Fruit fly (Drosophila melanogaster) whole organism, wandering third instar larva: ENCODE measurements around the gene ttm50.
A peak's percentile ranks its signal among the peaks of the same experiment; 100 is the strongest.

ENCODE experiments used
- Abd-B ChIP-seq: fragments of >200 bp; optimal IDR thresholded peaks from 2 replicates; lab custom pipeline; 2017; ENCODE audit warnings: missing biosample characterization, missing genetic modification characterization
- CG32264 ChIP-seq: fragments of 200-800 bp; sonication (Bioruptor generic); optimal IDR thresholded peaks from 2 replicates; lab custom pipeline; 2016; ENCODE audit warnings: missing biosample characterization, missing genetic modification characterization
- CG9705 ChIP-seq: fragments of 200-800 bp; sonication (Bioruptor generic); optimal IDR thresholded peaks from 2 replicates; lab custom pipeline; 2018; ENCODE audit warnings: missing biosample characterization, mild to moderate bottlenecking, missing genetic modification characterization
- CrebA ChIP-seq: fragments of 200-800 bp; sonication (Bioruptor generic); optimal IDR thresholded peaks from 2 replicates; lab custom pipeline; 2016; ENCODE audit warnings: missing biosample characterization, mild to moderate bottlenecking, missing genetic modification characterization, borderline replicate concordance
- Dfd ChIP-seq: fragments of >200 bp; optimal IDR thresholded peaks from 2 replicates; lab custom pipeline; 2017; ENCODE audit warnings: missing biosample characterization, missing genetic modification characterization
- Dif ChIP-seq: fragments of 200-275, 200-300 bp; sonication (Bioruptor generic); optimal IDR thresholded peaks from 2 replicates; lab custom pipeline; 2018; ENCODE audit warnings: missing biosample characterization, missing genetic modification characterization; ENCODE audit not compliant: partially characterized antibody
- GATAd ChIP-seq: sonication (Bioruptor generic); optimal IDR thresholded peaks from 2 replicates; lab custom pipeline; 2016; ENCODE audit warnings: missing biosample characterization, missing genetic modification characterization
- Hnf4 ChIP-seq: fragments of 200-800 bp; sonication (Bioruptor generic); optimal IDR thresholded peaks from 2 replicates; lab custom pipeline; 2016; ENCODE audit warnings: missing biosample characterization, mild to moderate bottlenecking, missing genetic modification characterization
- Jra ChIP-seq: sonication (Bioruptor generic); optimal IDR thresholded peaks from 2 replicates; lab custom pipeline; 2016; ENCODE audit warnings: missing biosample characterization, missing genetic modification characterization
- Mio ChIP-seq: sonication (Bioruptor generic); optimal IDR thresholded peaks from 2 replicates; lab custom pipeline; 2016; ENCODE audit warnings: missing biosample characterization, missing genetic modification characterization
- Myc ChIP-seq: fragments of >200 bp; optimal IDR thresholded peaks from 2 replicates; lab custom pipeline; 2017
- N ChIP-seq: fragments of >200 bp; optimal IDR thresholded peaks from 2 replicates; lab custom pipeline; 2018; ENCODE audit warnings: missing biosample characterization, missing external identifiers, missing genetic modification characterization
- OdsH ChIP-seq: fragments of 200-800 bp; sonication (Bioruptor generic); optimal IDR thresholded peaks from 2 replicates; lab custom pipeline; 2016; ENCODE audit warnings: missing biosample characterization, mild to moderate bottlenecking, missing genetic modification characterization
- Rel ChIP-seq, 2 experiments: fragments of 200-800 bp; sonication (Bioruptor generic) in 1 of 2; optimal IDR thresholded peaks; 2 replicates in 1 of 2; 3 replicates in 1 of 2; lab custom pipeline; 2016 to 2019; ENCODE audit warnings: mild to moderate bottlenecking in 2 of 2, missing biosample characterization in 2 of 2, missing genetic modification characterization in 2 of 2, moderate library complexity in 1 of 2
- Sp1 ChIP-seq: fragments of 200-800 bp; sonication (Bioruptor generic); optimal IDR thresholded peaks from 3 replicates; lab custom pipeline; 2019; ENCODE audit warnings: missing biosample characterization, mild to moderate bottlenecking, missing genetic modification characterization, moderate library complexity
- Vsx2 ChIP-seq: fragments of 200-300, 225-300 bp; sonication (Bioruptor generic); optimal IDR thresholded peaks from 2 replicates; lab custom pipeline; 2018; ENCODE audit warnings: missing biosample characterization, missing genetic modification characterization; ENCODE audit not compliant: partially characterized antibody
- brk ChIP-seq: fragments of 200-800 bp; sonication (Bioruptor generic); optimal IDR thresholded peaks from 2 replicates; lab custom pipeline; 2016; ENCODE audit warnings: missing biosample characterization, mild to moderate bottlenecking, missing genetic modification characterization
- dl ChIP-seq, 2 experiments: fragments of 175-275, 200-275 bp in 1 of 2; fragments of 200-275 bp in 1 of 2; sonication (Bioruptor generic); optimal IDR thresholded peaks; lab custom pipeline; 2018; ENCODE audit warnings: mild to moderate bottlenecking in 2 of 2, missing biosample characterization in 2 of 2, missing genetic modification characterization in 2 of 2, moderate library complexity in 2 of 2; ENCODE audit not compliant: partially characterized antibody in 2 of 2, insufficient read depth in 1 of 2
- dmrt93B ChIP-seq: fragments of 200-800 bp; sonication (Bioruptor generic); optimal IDR thresholded peaks from 2 replicates; lab custom pipeline; 2018; ENCODE audit warnings: missing biosample characterization, mild to moderate bottlenecking, missing genetic modification characterization
- ey ChIP-seq: fragments of 200-800 bp; sonication (Bioruptor generic); optimal IDR thresholded peaks from 2 replicates; lab custom pipeline; 2016; ENCODE audit warnings: missing biosample characterization, missing genetic modification characterization
- foxo ChIP-seq, 2 experiments: fragments of 200-800 bp; sonication (Bioruptor generic); optimal IDR thresholded peaks; 2 replicates in 1 of 2; 3 replicates in 1 of 2; lab custom pipeline; 2016 to 2017; ENCODE audit warnings: missing biosample characterization in 2 of 2, missing genetic modification characterization in 2 of 2
- fru ChIP-seq: fragments of 200-800 bp; sonication (Bioruptor generic); optimal IDR thresholded peaks from 3 replicates; lab custom pipeline; 2016; ENCODE audit warnings: missing biosample characterization, mild to moderate bottlenecking, missing genetic modification characterization
- h ChIP-seq: fragments of 200-800 bp; sonication (Bioruptor generic); optimal IDR thresholded peaks from 3 replicates; lab custom pipeline; 2016; ENCODE audit warnings: missing biosample characterization, mild to moderate bottlenecking, missing genetic modification characterization
- jim ChIP-seq: fragments of 175-275, 200-325 bp; sonication (Bioruptor generic); optimal IDR thresholded peaks from 2 replicates; lab custom pipeline; 2016; ENCODE audit warnings: missing biosample characterization, mild to moderate bottlenecking, missing genetic modification characterization
- lola ChIP-seq: fragments of >200 bp; optimal IDR thresholded peaks from 2 replicates; lab custom pipeline; 2017; ENCODE audit warnings: missing biosample characterization, missing genetic modification characterization
- pan ChIP-seq: fragments of >200 bp; optimal IDR thresholded peaks from 2 replicates; lab custom pipeline; 2017
- psq ChIP-seq: fragments of 200-800 bp; sonication (Bioruptor generic); optimal IDR thresholded peaks from 3 replicates; lab custom pipeline; 2017; ENCODE audit warnings: missing biosample characterization, mild to moderate bottlenecking, missing genetic modification characterization, moderate library complexity
- rgr ChIP-seq: fragments of 200-800 bp; sonication (Bioruptor generic); optimal IDR thresholded peaks from 3 replicates; lab custom pipeline; 2016; ENCODE audit warnings: missing biosample characterization, mild to moderate bottlenecking, missing genetic modification characterization
- sage ChIP-seq: fragments of 200-800 bp; sonication (Bioruptor generic); optimal IDR thresholded peaks from 2 replicates; lab custom pipeline; 2016; ENCODE audit warnings: missing biosample characterization, mild to moderate bottlenecking, missing genetic modification characterization
- sv ChIP-seq: fragments of 200-800 bp; sonication (Bioruptor generic); optimal IDR thresholded peaks from 3 replicates; lab custom pipeline; 2016; ENCODE audit warnings: missing biosample characterization, missing genetic modification characterization
- tai ChIP-seq: sonication (Bioruptor generic); optimal IDR thresholded peaks from 2 replicates; lab custom pipeline; 2016; ENCODE audit warnings: missing biosample characterization, missing genetic modification characterization
- woc ChIP-seq: sonication (Bioruptor generic); optimal IDR thresholded peaks from 2 replicates; lab custom pipeline; 2016; ENCODE audit warnings: missing biosample characterization, mild to moderate bottlenecking, missing genetic modification characterization

ttm50 gene

DNA sequence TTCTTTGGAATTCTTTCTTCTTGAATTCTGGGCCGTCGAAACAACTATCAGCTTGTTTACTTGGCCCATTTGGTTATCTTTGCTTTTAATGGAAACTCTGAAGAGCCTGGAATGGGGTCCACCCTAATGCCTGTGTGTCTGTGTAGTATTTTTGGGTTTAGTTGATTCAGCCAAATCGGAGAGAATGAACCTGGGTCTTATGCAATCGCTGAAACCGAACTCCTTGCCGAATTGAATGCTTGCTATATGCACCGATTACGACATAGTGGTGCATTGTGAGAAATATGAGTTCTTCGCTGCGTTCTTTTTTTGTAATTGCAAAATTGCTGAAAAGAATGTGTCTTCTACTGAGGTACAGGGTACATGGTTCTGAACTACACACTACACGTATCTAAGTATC lies 45.1 kb downstream of the ttm50 start:
- no peak for TF ChIP-seq Dif (GFP tag; lab: Kevin White, UChicago)
- TF ChIP-seq brk (GFP tag; lab: Kevin White, UChicago), result no peak
- TF ChIP-seq CrebA, result no peak
- no peak for TF ChIP-seq GATAd (GFP tag; lab: Kevin White, UChicago)
- no peak for TF ChIP-seq tai
- TF ChIP-seq CG32264 (GFP tag; lab: Kevin White, UChicago), result no peak
- TF ChIP-seq, all 38 proteins: peak for 0

DNA sequence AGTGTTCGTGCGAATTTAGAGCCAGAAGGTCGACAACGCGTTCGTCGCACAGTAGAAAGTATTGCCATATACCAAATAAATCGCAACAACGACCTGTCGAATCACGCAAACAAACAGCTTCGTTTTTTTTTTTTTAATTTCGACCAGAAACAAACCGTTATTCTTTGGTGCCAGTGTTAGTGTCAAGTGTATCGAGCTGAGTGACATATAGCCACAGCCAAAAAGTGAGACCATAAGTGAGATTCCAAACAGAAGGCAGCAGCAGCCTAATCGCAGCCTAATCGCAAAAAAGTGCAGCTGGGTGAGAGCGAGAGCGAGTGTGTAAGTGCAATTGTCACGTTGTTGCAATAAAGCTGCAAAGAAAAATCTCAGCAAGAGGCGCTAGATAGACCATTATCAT lies 46.4 kb downstream of the ttm50 start, which contains the start of gene per:
TSS of gene per (plus strand) at position 1 of the 400 bp plus-strand sequence.
- TF ChIP-seq Mio (no peak), Sp1 (GFP tag; lab: Kevin White, UChicago) (no peak)

- TF ChIP-seq foxo (GFP tag; optimal IDR thresholded peaks at IDR 0.05; lab: Kevin White, UChicago) (no peak), Rel (GFP tag; optimal IDR thresholded peaks at IDR 0.05; lab: Kevin White, UChicago) (no peak), Rel (tag; optimal IDR thresholded peaks at IDR 0.05; lab: Kevin White, UChicago) (peak; percentile 55), Hnf4 (no peak)
Measured at dm6 chrX:2685022-2685421, 47.0 kb downstream of the ttm50 start.

DNA sequence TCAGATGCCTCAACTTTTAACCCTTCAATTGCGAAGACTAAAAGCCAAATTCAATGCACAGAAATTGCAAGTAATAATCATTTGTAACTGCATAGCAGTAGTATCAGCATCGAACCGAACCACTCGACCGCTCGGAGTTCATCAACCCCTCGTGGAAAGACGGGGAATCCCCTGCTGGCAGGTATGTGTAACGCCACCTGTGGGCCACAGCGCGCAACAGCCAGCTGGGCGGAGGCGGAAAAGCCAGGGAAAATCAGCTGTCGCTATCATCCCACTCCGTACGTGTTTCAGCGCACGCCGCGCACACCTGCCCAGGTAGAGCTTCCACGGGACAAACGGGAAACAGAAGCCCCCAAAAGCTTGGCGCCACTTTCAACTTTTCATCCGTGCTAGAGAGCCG lies 47.5 kb downstream of the ttm50 start:
- TF ChIP-seq Rel (GFP tag; optimal IDR thresholded peaks at IDR 0.05; lab: Kevin White, UChicago) (no peak), Rel (tag; optimal IDR thresholded peaks at IDR 0.05; lab: Kevin White, UChicago) (peak; percentile 54), CG9705 (GFP tag; lab: Kevin White, UChicago) (no peak)

dm6 chrX:2683926-2684325 lies 48.1 kb downstream of the ttm50 start:
- no peak for TF ChIP-seq fru (GFP tag; lab: Kevin White, UChicago)
- TF ChIP-seq Mio, result no peak
- TF ChIP-seq lola (GFP tag; lab: Kevin White, UChicago), result no peak
- TF ChIP-seq Myc (lab: Kevin White, UChicago), result no peak
- TF ChIP-seq N, result no peak
- TF ChIP-seq rgr (GFP tag; lab: Kevin White, UChicago), result no peak
- TF ChIP-seq Abd-B (GFP tag; lab: Kevin White, UChicago), result no peak
- TF ChIP-seq psq (GFP tag; lab: Kevin White, UChicago), result no peak
- no peak for TF ChIP-seq Jra (GFP tag; lab: Kevin White, UChicago)
- TF ChIP-seq ey (GFP tag; lab: Kevin White, UChicago), result no peak
- no peak for TF ChIP-seq dl (GFP tag; optimal IDR thresholded peaks at IDR 0.05; lab: Kevin White, UChicago; ENCODE audit: insufficient read depth in 1 of 2, partially characterized antibody in 2 of 2)
- no peak for TF ChIP-seq CrebA
- TF ChIP-seq foxo (GFP tag; optimal IDR thresholded peaks at IDR 0.05; lab: Kevin White, UChicago), result no peak
- TF ChIP-seq sage, result no peak
- TF ChIP-seq OdsH (GFP tag; lab: Kevin White, UChicago), result no peak
- TF ChIP-seq Rel (GFP tag; optimal IDR thresholded peaks at IDR 0.05; lab: Kevin White, UChicago), result no peak
- TF ChIP-seq Rel (tag; optimal IDR thresholded peaks at IDR 0.05; lab: Kevin White, UChicago), result no peak
- TF ChIP-seq, all 38 proteins: peak for 0

dm6 chrX:2682832-2683231 lies 49.2 kb downstream of the ttm50 start, which contains the start of gene CG2652:
CG2652 (minus strand) TSS chrX:2682932.
- TF ChIP-seq woc (GFP tag; lab: Kevin White, UChicago), result no peak
- no peak for TF ChIP-seq brk (GFP tag; lab: Kevin White, UChicago)
- TF ChIP-seq OdsH (GFP tag; lab: Kevin White, UChicago), result no peak
- no peak for TF ChIP-seq Dif (GFP tag; lab: Kevin White, UChicago)
- TF ChIP-seq CG32264 (GFP tag; lab: Kevin White, UChicago), result no peak
- TF ChIP-seq dmrt93B (GFP tag; lab: Kevin White, UChicago), result no peak
- no peak for TF ChIP-seq tai
- no peak for TF ChIP-seq jim (GFP tag; lab: Kevin White, UChicago)
- TF ChIP-seq sv (GFP tag; lab: Kevin White, UChicago), result no peak
- no peak for TF ChIP-seq lola (GFP tag; lab: Kevin White, UChicago)
- no peak for TF ChIP-seq Vsx2
- TF ChIP-seq h (GFP tag; lab: Kevin White, UChicago), result no peak
- no peak for TF ChIP-seq Abd-B (GFP tag; lab: Kevin White, UChicago)
- TF ChIP-seq CrebA, result no peak
- TF ChIP-seq pan (lab: Kevin White, UChicago), result no peak
- TF ChIP-seq dl (GFP tag; optimal IDR thresholded peaks at IDR 0.05; lab: Kevin White, UChicago; ENCODE audit: insufficient read depth in 1 of 2, partially characterized antibody in 2 of 2), result no peak
- TF ChIP-seq CG9705 (GFP tag; lab: Kevin White, UChicago), result no peak
- TF ChIP-seq Dfd (GFP tag; lab: Kevin White, UChicago), result no peak
- TF ChIP-seq, all 38 proteins: peak for 0
